Worm (Caenorhabditis elegans) whole organism, L1 larva: Measurements from ENCODE around the gene scly-1.

Experiments
- nhr-71 ChIP-seq: sonication (generic microtip); optimal IDR thresholded peaks from 2 replicates; lab custom pipeline; 2016; ENCODE audit warnings: mild to moderate bottlenecking, missing genetic modification characterization, moderate library complexity, missing compliant biosample characterization
- nhr-90 ChIP-seq: sonication (generic microtip); optimal IDR thresholded peaks from 2 replicates; lab custom pipeline; 2016; ENCODE audit warnings: mild to moderate bottlenecking, missing genetic modification characterization, missing compliant biosample characterization; ENCODE audit not compliant: poor library complexity
- snpc-4 ChIP-seq: fragments of 150-350 bp; optimal IDR thresholded peaks from 2 replicates; lab custom pipeline; 2014; ENCODE audit warnings: missing biosample characterization, missing genetic modification characterization
- tbx-2 ChIP-seq: sonication (generic microtip); optimal IDR thresholded peaks from 2 replicates; lab custom pipeline; 2016; ENCODE audit warnings: missing genetic modification characterization, missing compliant biosample characterization
- unc-30 ChIP-seq: sonication (generic microtip); optimal IDR thresholded peaks from 2 replicates; lab custom pipeline; 2017; ENCODE audit warnings: missing biosample characterization, missing genetic modification characterization

- no peak for TF ChIP-seq nhr-90 (tag; lab: Kevin White, UChicago)
- TF ChIP-seq snpc-4, result no peak
- TF ChIP-seq nhr-71 (tag; lab: Kevin White, UChicago), result no peak
- TF ChIP-seq tbx-2, result no peak
- TF ChIP-seq unc-30, result no peak
Measured at ce11 chrII:6263685-6264084, 17.2 kb downstream of the scly-1 start, which contains the start of gene F13H8.3.
